Worm (Caenorhabditis elegans) whole organism, early embryonic: ENCODE measurements around the gene slc-25A32.

Source experiments
- B0310.2 ChIP-seq: sonication (generic microtip); optimal IDR thresholded peaks from 2 replicates; lab custom pipeline; 2016; ENCODE audit warnings: mild to moderate bottlenecking, missing genetic modification characterization, missing compliant biosample characterization
- F13C5.2 ChIP-seq: sonication (generic microtip); optimal IDR thresholded peaks from 2 replicates; lab custom pipeline; 2017; ENCODE audit warnings: mild to moderate bottlenecking, missing genetic modification characterization, inconsistent platforms, missing compliant biosample characterization
- aly-1 ChIP-seq: sonication (generic microtip); optimal IDR thresholded peaks from 2 replicates; lab custom pipeline; 2016; ENCODE audit warnings: missing genetic modification characterization, missing compliant biosample characterization
- ama-1 ChIP-seq: fragments of 150-350 bp; optimal IDR thresholded peaks from 2 replicates; lab custom pipeline; 2014
- ets-7 ChIP-seq: sonication (generic microtip); optimal IDR thresholded peaks from 2 replicates; lab custom pipeline; 2016; ENCODE audit warnings: missing genotype, missing genetic modification characterization, missing compliant biosample characterization
- flt-1 ChIP-seq: fragments of 200-800 bp; sonication (Bioruptor generic); IDR thresholded peaks from 2 replicates; pipeline ENCODE4 v1.3.6; 2022; ENCODE audit warnings: missing genetic modification characterization, missing compliant biosample characterization
- hmbx-1 ChIP-seq: sonication (generic microtip); optimal IDR thresholded peaks from 2 replicates; lab custom pipeline; 2016; ENCODE audit warnings: mild to moderate bottlenecking, missing genetic modification characterization, missing compliant biosample characterization
- pes-1 ChIP-seq: fragments of 200-800 bp; sonication (Bioruptor generic); IDR thresholded peaks from 2 replicates; pipeline ENCODE4 v1.3.6; 2022; ENCODE audit warnings: missing genetic modification reagents, missing genetic modification characterization, missing compliant biosample characterization
- scrt-1 ChIP-seq: fragments of 200-800 bp; sonication (Bioruptor generic); IDR thresholded peaks from 2 replicates; pipeline ENCODE4 v1.3.6; 2022; ENCODE audit warnings: missing genetic modification characterization, missing compliant biosample characterization
- sea-1 ChIP-seq: fragments of 200-800 bp; sonication (Bioruptor generic); conservative IDR thresholded peaks from 2 replicates; pipeline ENCODE4 v1.3.6; 2022; ENCODE audit warnings: missing genetic modification characterization, missing compliant biosample characterization
- tra-4 ChIP-seq: sonication (generic microtip); optimal IDR thresholded peaks from 2 replicates; lab custom pipeline; 2017; ENCODE audit warnings: missing genetic modification characterization, missing compliant biosample characterization

DNA sequence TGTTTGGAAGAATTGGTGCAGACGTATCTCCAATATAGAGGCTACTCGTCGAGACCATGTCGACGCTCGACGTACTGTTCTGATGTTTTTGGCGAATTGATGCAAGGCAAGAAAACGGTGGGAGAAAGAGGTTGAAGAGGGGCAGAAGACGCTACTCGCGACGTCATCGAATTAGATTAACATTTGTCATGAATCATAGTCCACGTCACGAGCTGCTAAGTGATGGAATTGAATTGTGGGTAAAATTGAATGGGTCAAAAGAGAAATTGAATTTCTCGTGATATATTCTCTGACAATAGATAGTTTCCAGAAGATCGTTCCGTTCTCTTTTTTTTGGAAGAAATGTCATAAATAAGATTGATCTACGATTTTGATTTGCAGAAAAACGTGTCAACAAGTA lies 16.4 kb upstream of the slc-25A32 start:
- no peak for TF ChIP-seq pes-1 (GFP tag; lab: Robert Waterston, UW)
- TF ChIP-seq hmbx-1 (tag; lab: Kevin White, UChicago) = no peak
- TF ChIP-seq B0310.2 (tag; lab: Kevin White, UChicago) = no peak
- TF ChIP-seq F13C5.2 = no peak
- TF ChIP-seq ama-1 (lab: Kevin White, UChicago) = no peak
- TF ChIP-seq flt-1 (GFP tag; lab: Robert Waterston, UW) = no peak
- no peak for TF ChIP-seq ets-7 (tag; lab: Kevin White, UChicago)
- TF ChIP-seq aly-1 = no peak
- no peak for TF ChIP-seq sea-1 (GFP tag; lab: Robert Waterston, UW)
- TF ChIP-seq scrt-1 (GFP tag; lab: Robert Waterston, UW) = no peak
- no peak for TF ChIP-seq tra-4 (tag; lab: Kevin White, UChicago)
